Fruit fly (Drosophila melanogaster): ENCODE measurements around the gene CG1578.

DNA sequence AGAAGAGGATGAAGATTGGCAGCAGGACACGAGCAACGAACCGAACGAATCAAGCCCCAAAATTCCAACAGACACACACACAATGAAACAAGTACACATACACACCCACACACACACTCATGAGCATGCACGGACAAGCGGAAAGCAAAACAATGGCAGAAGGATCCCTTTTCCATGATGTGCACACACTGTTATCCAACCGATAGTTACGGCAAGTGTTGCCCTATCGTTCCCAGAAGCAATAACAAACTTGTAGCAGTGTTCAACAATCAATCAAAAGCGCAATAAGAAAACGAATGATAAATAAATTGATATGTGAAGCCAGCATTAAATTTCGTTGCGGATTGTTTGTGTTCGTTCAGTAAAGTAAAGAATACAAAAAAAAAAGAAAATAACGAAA, 19.4 kb downstream of the CG1578 start:
- no peak for TF ChIP-seq Hnf4 (GFP tag; optimal IDR thresholded peaks at IDR 0.05)
- no peak for TF ChIP-seq usp (GFP tag; optimal IDR thresholded peaks at IDR 0.05)
- TF ChIP-seq fru (GFP tag; optimal IDR thresholded peaks at IDR 0.05), result no peak

Data from whole organism, wandering third instar larva.